Worm (Caenorhabditis elegans): ENCODE data around the gene rnp-4.

DNA sequence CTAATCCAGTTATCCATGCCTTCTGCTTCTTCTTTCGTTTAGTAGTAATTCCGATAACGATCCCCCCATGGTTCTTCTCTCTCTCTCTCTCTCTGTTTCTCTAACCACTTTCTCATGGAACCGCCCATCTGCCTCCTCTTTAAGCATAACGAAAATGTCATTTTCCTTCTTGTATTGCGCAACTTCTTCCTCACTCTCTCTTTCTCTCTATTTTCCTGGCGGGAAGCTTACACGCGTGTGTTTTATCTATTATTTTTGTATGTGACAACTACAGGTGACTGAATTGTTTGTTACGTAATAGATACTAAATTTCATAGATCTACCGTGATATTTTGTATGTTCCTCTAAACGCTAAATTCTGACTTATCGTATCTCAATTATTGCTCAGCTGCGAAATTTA lies 15.7 kb upstream of the rnp-4 start:
- TF ChIP-seq elt-2 (tag; optimal IDR thresholded peaks at IDR 0.05) = no peak
- TF ChIP-seq nhr-76 (tag; optimal IDR thresholded peaks at IDR 0.05) = no peak

All from whole organism, L3 larva.